Worm (Caenorhabditis elegans): Measurements from ENCODE around the gene eor-1.

DNA sequence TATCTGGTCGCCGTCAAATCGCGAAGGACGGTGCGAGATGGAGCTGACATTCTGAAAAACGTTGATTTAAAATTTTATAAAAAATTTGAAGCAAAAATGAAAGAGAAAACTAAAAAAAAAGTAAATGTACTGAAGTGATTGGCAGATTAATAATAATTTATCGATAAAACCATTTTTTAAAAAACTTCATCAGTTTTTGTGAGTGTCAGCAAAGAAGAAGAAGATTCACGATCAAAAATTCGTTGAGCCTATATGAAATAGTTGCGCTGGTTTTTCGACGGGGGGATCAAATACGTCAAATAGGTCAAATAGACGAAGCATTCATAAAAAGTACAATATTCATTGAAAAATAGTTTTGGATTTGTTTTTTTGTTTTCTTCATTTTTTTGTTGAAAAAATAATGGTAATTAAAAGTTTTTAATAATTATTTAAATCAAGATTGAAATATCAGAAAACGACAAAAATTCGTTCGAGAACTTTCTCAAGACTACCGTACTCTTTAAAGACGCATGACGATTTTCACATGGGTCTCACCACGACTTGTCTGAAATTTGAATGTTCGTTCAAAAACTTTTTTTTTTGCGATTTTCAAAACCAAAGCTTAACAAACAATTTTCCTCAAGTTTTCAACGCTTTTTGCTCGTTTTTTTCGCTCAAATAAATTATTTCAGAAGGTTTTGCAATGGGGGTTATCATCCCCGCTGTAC is 38.4 kb downstream of the eor-1 start, which contains the start of the genes memi-1 and cyp-31A3:
- no peak for TF ChIP-seq daf-8 (GFP tag; IDR thresholded peaks at IDR 0.05)
- no peak for TF ChIP-seq nhr-77 (tag; optimal IDR thresholded peaks at IDR 0.05)
- TF ChIP-seq fkh-10 (GFP tag; optimal IDR thresholded peaks at IDR 0.05): no peak
- no peak for TF ChIP-seq ama-1 (optimal IDR thresholded peaks at IDR 0.05)
- no peak for TF ChIP-seq ces-1 (GFP tag; optimal IDR thresholded peaks at IDR 0.05)
- TF ChIP-seq saeg-2 (GFP tag; IDR thresholded peaks at IDR 0.05): no peak
- no peak for TF ChIP-seq lin-15B (tag; optimal IDR thresholded peaks at IDR 0.05)
- peak; percentile 61 for TF ChIP-seq lin-38 (GFP tag; IDR thresholded peaks at IDR 0.05)
- TF ChIP-seq nhr-237 (tag; optimal IDR thresholded peaks at IDR 0.05): no peak
- TF ChIP-seq ZK546.5 (tag; optimal IDR thresholded peaks at IDR 0.05): no peak
- no peak for TF ChIP-seq mxl-2 (GFP tag; conservative IDR thresholded peaks at IDR 0.05)
- no peak for TF ChIP-seq ztf-11 (tag; optimal IDR thresholded peaks at IDR 0.05)

Data from whole organism, L4 larva.